Worm (Caenorhabditis elegans) whole organism, late embryonic: Measurements from ENCODE around the gene sdz-38.
A peak's percentile ranks its signal among the peaks of the same experiment; 100 is the strongest.

Source experiments
- C08G9.2 ChIP-seq: sonication (generic microtip); optimal IDR thresholded peaks from 2 replicates; lab custom pipeline; 2016; ENCODE audit warnings: mild to moderate bottlenecking, missing genetic modification characterization, moderate library complexity, missing compliant biosample characterization
- K02D7.2 ChIP-seq: sonication (generic microtip); optimal IDR thresholded peaks from 2 replicates; lab custom pipeline; 2017; ENCODE audit warnings: mild to moderate bottlenecking, missing genetic modification characterization, missing compliant biosample characterization
- T23F11.4 ChIP-seq: fragments of 200-800 bp; sonication (Bioruptor generic); optimal IDR thresholded peaks from 2 replicates; lab custom pipeline; 2018; ENCODE audit warnings: mild to moderate bottlenecking, missing genetic modification characterization, missing compliant biosample characterization
- ceh-18 ChIP-seq: sonication (generic microtip); optimal IDR thresholded peaks from 2 replicates; lab custom pipeline; 2016; ENCODE audit warnings: missing genetic modification characterization, missing compliant biosample characterization
- ceh-19 ChIP-seq: fragments of 200-800 bp; sonication (Bioruptor generic); optimal IDR thresholded peaks from 2 replicates; lab custom pipeline; 2018; ENCODE audit warnings: mild to moderate bottlenecking, missing genetic modification characterization, missing compliant biosample characterization
- ceh-2 ChIP-seq: sonication (generic microtip); optimal IDR thresholded peaks from 2 replicates; lab custom pipeline; 2016; ENCODE audit warnings: missing genotype, missing genetic modification characterization, missing compliant biosample characterization
- ceh-30 ChIP-seq: fragments of 150-350 bp; optimal IDR thresholded peaks from 2 replicates; lab custom pipeline; 2014; ENCODE audit warnings: missing biosample characterization, missing genetic modification characterization
- ceh-31 ChIP-seq: sonication (generic microtip); optimal IDR thresholded peaks from 2 replicates; lab custom pipeline; 2016; ENCODE audit warnings: missing genetic modification characterization, missing compliant biosample characterization
- dve-1 ChIP-seq: sonication (generic microtip); optimal IDR thresholded peaks from 2 replicates; lab custom pipeline; 2017; ENCODE audit warnings: antibody characterized with exemption, mild to moderate bottlenecking, missing genetic modification characterization, missing compliant biosample characterization
- elt-2 ChIP-seq: sonication (generic microtip); optimal IDR thresholded peaks from 2 replicates; lab custom pipeline; 2016; ENCODE audit warnings: missing genetic modification reagents, missing genetic modification characterization, missing compliant biosample characterization
- ets-4 ChIP-seq: sonication (generic microtip); optimal IDR thresholded peaks from 2 replicates; lab custom pipeline; 2016; ENCODE audit warnings: missing genetic modification characterization, missing compliant biosample characterization
- fax-1 ChIP-seq: sonication (generic microtip); optimal IDR thresholded peaks from 2 replicates; lab custom pipeline; 2016; ENCODE audit warnings: missing genotype, missing genetic modification characterization, missing compliant biosample characterization
- hlh-13 ChIP-seq: fragments of 200-800 bp; sonication (Bioruptor generic); optimal IDR thresholded peaks from 2 replicates; lab custom pipeline; 2018; ENCODE audit warnings: mild to moderate bottlenecking, missing genetic modification characterization, missing compliant biosample characterization
- hlh-15 ChIP-seq: sonication (generic microtip); optimal IDR thresholded peaks from 2 replicates; lab custom pipeline; 2016; ENCODE audit warnings: missing genetic modification characterization, missing compliant biosample characterization
- hlh-6 ChIP-seq: sonication (generic microtip); optimal IDR thresholded peaks from 2 replicates; lab custom pipeline; 2016; ENCODE audit warnings: missing genotype, missing genetic modification characterization, missing compliant biosample characterization
- lim-6 ChIP-seq: sonication (generic microtip); optimal IDR thresholded peaks from 2 replicates; lab custom pipeline; 2016; ENCODE audit warnings: missing genetic modification characterization, missing compliant biosample characterization
- nfya-1 ChIP-seq: sonication (generic microtip); optimal IDR thresholded peaks from 2 replicates; lab custom pipeline; 2017; ENCODE audit warnings: missing genetic modification characterization, mild to moderate bottlenecking, missing compliant biosample characterization, antibody characterized with exemption, moderate library complexity
- nhr-11 ChIP-seq: fragments of 150-350 bp; optimal IDR thresholded peaks from 2 replicates; lab custom pipeline; 2014; ENCODE audit warnings: missing biosample characterization, missing genetic modification characterization
- odd-2 ChIP-seq: sonication (generic microtip); optimal IDR thresholded peaks from 2 replicates; lab custom pipeline; 2017; ENCODE audit warnings: antibody characterized with exemption, mild to moderate bottlenecking, missing genetic modification characterization, missing compliant biosample characterization
- pat-9 ChIP-seq: fragments of 200-800 bp; sonication (Bioruptor generic); optimal IDR thresholded peaks from 2 replicates; lab custom pipeline; 2018; ENCODE audit warnings: mild to moderate bottlenecking, missing genetic modification characterization, moderate library complexity, missing compliant biosample characterization
- pax-1 ChIP-seq: fragments of 150-350 bp; optimal IDR thresholded peaks from 2 replicates; lab custom pipeline; 2014; ENCODE audit warnings: missing biosample characterization, missing genetic modification characterization
- pha-2 ChIP-seq: sonication (generic microtip); optimal IDR thresholded peaks from 2 replicates; lab custom pipeline; 2017; ENCODE audit warnings: mild to moderate bottlenecking, missing genetic modification characterization, missing compliant biosample characterization
- pha-4 ChIP-seq: fragments of 150-350 bp; optimal IDR thresholded peaks from 2 replicates; lab custom pipeline; 2018; ENCODE audit warnings: missing biosample characterization, missing genetic modification reagents, missing genetic modification characterization
- pqm-1 ChIP-seq: sonication (generic microtip); optimal IDR thresholded peaks from 2 replicates; lab custom pipeline; 2016; ENCODE audit warnings: missing genetic modification characterization, missing compliant biosample characterization
- pros-1 ChIP-seq: fragments of 150-350 bp; optimal IDR thresholded peaks from 2 replicates; lab custom pipeline; 2014; ENCODE audit warnings: missing biosample characterization, missing genetic modification reagents, missing genetic modification characterization
- rnt-1 ChIP-seq: sonication (generic microtip); optimal IDR thresholded peaks from 2 replicates; lab custom pipeline; 2016; ENCODE audit warnings: missing genetic modification characterization, missing compliant biosample characterization
- sdc-2 ChIP-seq: sonication (generic microtip); optimal IDR thresholded peaks from 2 replicates; lab custom pipeline; 2016; ENCODE audit warnings: missing genotype, missing genetic modification characterization, missing compliant biosample characterization
- sox-2 ChIP-seq: fragments of 200-800 bp; sonication (Bioruptor generic); IDR thresholded peaks from 2 replicates; pipeline ENCODE4 v1.3.6; 2022; ENCODE audit warnings: missing genetic modification reagents, missing genetic modification characterization, missing compliant biosample characterization
- unc-3 ChIP-seq, 2 experiments: fragments of 200-800 bp in 1 of 2; sonication (Bioruptor generic) in 1 of 2; sonication (generic microtip) in 1 of 2; conservative IDR thresholded peaks in 1 of 2; optimal IDR thresholded peaks in 1 of 2; 2 replicates each; pipeline versions ENCODE4 v1.3.6 to Lab custom; 2016 to 2022; ENCODE audit warnings: missing compliant biosample characterization in 2 of 2, missing genetic modification characterization in 2 of 2, missing genetic modification reagents in 1 of 2
- unc-42 ChIP-seq: sonication (generic microtip); optimal IDR thresholded peaks from 2 replicates; lab custom pipeline; 2016; ENCODE audit warnings: missing genotype, missing genetic modification characterization, missing compliant biosample characterization
- unc-55 ChIP-seq: sonication (generic microtip); optimal IDR thresholded peaks from 2 replicates; lab custom pipeline; 2017; ENCODE audit warnings: missing biosample characterization, missing genetic modification reagents, missing genetic modification characterization
- zip-5 ChIP-seq: sonication (generic microtip); optimal IDR thresholded peaks from 2 replicates; lab custom pipeline; 2016; ENCODE audit warnings: missing genetic modification characterization, missing compliant biosample characterization
- ztf-16 ChIP-seq: sonication (generic microtip); optimal IDR thresholded peaks from 2 replicates; lab custom pipeline; 2017; ENCODE audit warnings: missing genetic modification characterization, missing compliant biosample characterization

sdz-38 gene

DNA sequence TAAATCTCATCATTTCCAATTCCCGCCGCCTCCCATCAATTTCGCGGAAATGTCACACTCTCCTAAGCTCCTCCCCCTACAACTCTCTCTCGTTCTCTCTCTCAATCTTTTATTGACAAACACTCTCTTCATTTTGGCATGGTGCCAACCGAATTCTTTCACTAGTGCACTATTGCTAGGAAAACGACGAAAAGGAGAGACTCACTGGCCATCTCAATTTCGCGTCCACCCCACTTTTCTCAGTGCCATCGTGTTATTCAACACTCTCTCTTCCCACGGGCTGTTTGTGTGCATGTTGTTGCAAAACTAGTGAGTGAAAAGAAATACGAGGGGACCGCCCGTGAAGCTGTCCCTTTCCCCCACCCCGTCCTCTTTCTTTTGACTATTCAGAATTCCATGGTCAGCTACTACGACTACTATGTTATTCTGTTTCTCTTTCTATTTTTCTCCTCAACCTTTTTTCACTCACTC, 3.2 kb upstream of the sdz-38 start (continued):
- peak; percentile 13 for TF ChIP-seq hlh-6 (tag; lab: Kevin White, UChicago)
- peak; percentile 86 for TF ChIP-seq ceh-31 (tag; lab: Kevin White, UChicago)
- peak; percentile 4 for TF ChIP-seq pros-1
- no peak for TF ChIP-seq pha-4
- peak; percentile 45 for TF ChIP-seq ceh-19 (GFP tag; lab: Kevin White, UChicago)

ce11 chrII:9982437-9982836, 777 bp upstream of the sdz-38 start:
- TF ChIP-seq sox-2 (GFP tag; lab: Robert Waterston, UW), result no peak
- TF ChIP-seq ceh-31 (tag; lab: Kevin White, UChicago), result peak; percentile 42
- TF ChIP-seq unc-42, result peak; percentile 81

DNA sequence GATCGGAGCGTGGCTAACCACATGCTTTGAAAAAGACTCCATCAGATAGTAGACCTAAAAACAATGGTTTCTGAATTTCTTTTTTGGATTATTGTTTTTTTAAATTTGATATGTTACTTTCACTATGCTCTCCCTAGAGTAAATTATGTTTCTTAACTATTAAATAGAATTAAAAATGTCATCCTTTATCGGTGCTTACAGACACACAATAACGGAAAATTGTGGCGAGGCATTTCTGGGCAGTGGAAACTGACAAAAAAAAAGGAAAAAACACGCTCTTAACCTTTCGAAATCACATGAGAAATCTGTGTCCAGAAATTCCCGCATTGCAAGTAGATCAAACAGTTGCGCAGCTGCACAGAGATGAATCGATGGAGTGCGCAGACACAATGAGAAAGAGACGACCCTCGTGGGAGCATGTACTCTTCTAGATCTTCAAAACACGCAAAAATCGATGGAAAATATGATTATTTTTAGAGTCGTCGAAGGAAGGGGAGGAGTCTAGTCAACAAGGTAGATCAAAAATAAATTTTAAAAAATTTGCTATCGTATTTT, 1.5 kb downstream of the sdz-38 start, which contains the start of gene ZK892.6:
TSS of gene ZK892.6 (minus strand) at position 51 of the 555 bp plus-strand sequence.
- no peak for TF ChIP-seq pqm-1 (tag; lab: Kevin White, UChicago)
- no peak for TF ChIP-seq pax-1 (tag; lab: Kevin White, UChicago)
- no peak for TF ChIP-seq odd-2
- TF ChIP-seq lim-6, result no peak
- no peak for TF ChIP-seq pha-2
- TF ChIP-seq elt-2 (tag; lab: Kevin White, UChicago), result no peak
- TF ChIP-seq sdc-2 (tag; lab: Kevin White, UChicago), result no peak
- no peak for TF ChIP-seq ceh-30 (tag; lab: Kevin White, UChicago)
- TF ChIP-seq sox-2 (GFP tag; lab: Robert Waterston, UW), result no peak

DNA sequence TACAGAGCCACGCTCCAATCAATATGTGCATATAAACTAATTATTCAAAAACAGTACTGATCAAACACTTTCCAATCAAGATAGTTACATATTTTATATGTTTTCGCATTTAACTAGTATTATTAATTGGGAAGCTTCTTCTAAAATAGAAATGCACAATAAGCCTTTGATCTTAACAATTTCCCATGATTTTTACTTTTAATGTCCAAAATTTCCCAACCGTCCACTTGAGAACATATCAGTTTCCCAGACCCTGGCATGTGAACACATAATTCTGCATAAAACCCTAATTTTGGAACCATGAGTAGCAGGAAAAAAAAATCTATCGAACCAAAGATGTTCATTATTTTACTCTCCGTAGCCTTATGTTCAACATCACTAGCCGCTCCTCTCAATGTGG, 5.3 kb downstream of the sdz-38 start, which contains the start of gene R53.8:
TSS of gene R53.8 (plus strand) at position 301 of the 400 bp plus-strand sequence.
- TF ChIP-seq nhr-11 (no peak), ztf-16 (no peak), K02D7.2 (tag; lab: Kevin White, UChicago) (no peak), rnt-1 (tag; lab: Kevin White, UChicago) (no peak), lim-6 (no peak), ceh-2 (tag; lab: Kevin White, UChicago) (no peak), sox-2 (GFP tag; lab: Robert Waterston, UW) (no peak), unc-42 (no peak), zip-5 (tag; lab: Kevin White, UChicago) (no peak), pha-2 (no peak), hlh-6 (tag; lab: Kevin White, UChicago) (no peak), hlh-15 (tag; lab: Kevin White, UChicago) (no peak), fax-1 (tag; lab: Kevin White, UChicago) (no peak), dve-1 (no peak), nfya-1 (no peak), pax-1 (tag; lab: Kevin White, UChicago) (no peak), ets-4 (tag; lab: Kevin White, UChicago) (no peak), T23F11.4 (GFP tag; lab: Kevin White, UChicago) (no peak), C08G9.2 (tag; lab: Kevin White, UChicago) (no peak)

DNA sequence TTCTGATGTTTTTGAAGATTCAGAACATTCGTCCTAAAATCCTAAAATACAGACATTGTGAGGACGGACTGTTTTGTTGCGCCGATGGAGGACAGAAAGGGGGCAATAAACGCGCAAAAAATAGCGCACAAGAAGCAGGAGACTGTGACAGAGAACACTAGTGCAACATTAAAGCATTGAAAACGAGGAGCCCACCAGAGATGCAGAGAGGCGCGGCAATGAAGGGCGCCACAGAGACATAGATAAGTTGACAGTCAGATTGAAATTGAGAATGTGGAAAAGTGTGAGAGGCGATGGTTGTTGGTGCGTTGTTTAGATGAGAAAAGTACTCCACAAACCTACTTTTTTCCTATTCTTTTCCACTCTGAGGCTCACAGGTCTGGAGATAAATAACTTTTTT, 6.7 kb downstream of the sdz-38 start, which contains the start of gene aakg-5:
TSS of gene aakg-5 (minus strand) at position 159 of the 400 bp plus-strand sequence.
- TF ChIP-seq unc-55, result peak; percentile 22
- TF ChIP-seq ceh-31 (tag; lab: Kevin White, UChicago), result peak; percentile 19
- TF ChIP-seq ceh-18 (tag; lab: Kevin White, UChicago), result peak; percentile 43
- no peak for TF ChIP-seq hlh-13 (GFP tag; lab: Kevin White, UChicago)
- TF ChIP-seq dve-1, result peak; percentile 11
- peak; percentile 25 for TF ChIP-seq nfya-1

ce11 chrII:9974210-9974609, 7.5 kb downstream of the sdz-38 start:
- TF ChIP-seq nhr-11 (no peak), unc-3 (GFP tag; conservative IDR thresholded peaks at IDR 0.05; lab: Robert Waterston, UW) (no peak), unc-3 (tag; optimal IDR thresholded peaks at IDR 0.05; lab: Kevin White, UChicago) (no peak), pat-9 (tag; lab: Kevin White, UChicago) (no peak), ceh-30 (tag; lab: Kevin White, UChicago) (no peak), hlh-6 (tag; lab: Kevin White, UChicago) (no peak), elt-2 (tag; lab: Kevin White, UChicago) (peak; percentile 65)
